Worm (Caenorhabditis elegans) whole organism, midembryonic: ENCODE results near the gene spe-29.

ENCODE experiments used
- T22C8.4 ChIP-seq: fragments of 200-800 bp; sonication (Bioruptor generic); IDR thresholded peaks from 2 replicates; pipeline ENCODE4 v1.3.6; 2022; ENCODE audit warnings: missing genetic modification characterization, missing compliant biosample characterization
- cog-1 ChIP-seq: sonication (generic microtip); optimal IDR thresholded peaks from 2 replicates; lab custom pipeline; 2016; ENCODE audit warnings: missing genetic modification characterization, missing compliant biosample characterization
- flt-1 ChIP-seq: fragments of 200-800 bp; sonication (Bioruptor generic); IDR thresholded peaks from 2 replicates; pipeline ENCODE4 v1.3.6; 2022; ENCODE audit warnings: missing genetic modification characterization, missing compliant biosample characterization
- klf-2 ChIP-seq: fragments of 200-800 bp; sonication (Bioruptor generic); conservative IDR thresholded peaks from 2 replicates; pipeline ENCODE4 v1.3.6; 2022; ENCODE audit warnings: missing genetic modification reagents, missing genetic modification characterization, missing compliant biosample characterization
- med-1 ChIP-seq: sonication (generic microtip); optimal IDR thresholded peaks from 2 replicates; lab custom pipeline; 2017; ENCODE audit warnings: missing genetic modification characterization, mild to moderate bottlenecking, missing compliant biosample characterization, antibody characterized with exemption, missing genetic modification reagents; ENCODE audit not compliant: insufficient read depth
- ref-1 ChIP-seq: fragments of 200-800 bp; sonication (Bioruptor generic); conservative IDR thresholded peaks from 2 replicates; pipeline ENCODE4 v1.3.6; 2022; ENCODE audit warnings: missing genetic modification reagents, missing genetic modification characterization, missing compliant biosample characterization
- tab-1 ChIP-seq: fragments of 200-800 bp; sonication (Bioruptor generic); IDR thresholded peaks from 2 replicates; pipeline ENCODE4 v1.3.6; 2022; ENCODE audit warnings: missing genetic modification characterization, missing compliant biosample characterization
- ztf-23 ChIP-seq: fragments of 200-800 bp; sonication (Bioruptor generic); IDR thresholded peaks from 2 replicates; pipeline ENCODE4 v1.3.6; 2022; ENCODE audit warnings: missing genetic modification reagents, missing genetic modification characterization, missing compliant biosample characterization
- ztf-29 ChIP-seq: fragments of 200-800 bp; sonication (Bioruptor generic); IDR thresholded peaks from 2 replicates; pipeline ENCODE4 v1.3.6; 2022; ENCODE audit warnings: missing genetic modification reagents, missing genetic modification characterization, missing compliant biosample characterization

Gene spe-29

ce11 chrIV:9903608-9904007, 30.1 kb upstream of the spe-29 start, which contains the start of gene best-13:
Gene best-13 (plus strand): TSS chrIV:9903908.
- TF ChIP-seq med-1 (GFP tag; lab: Kevin White, UChicago), result no peak
- TF ChIP-seq tab-1, result no peak
- no peak for TF ChIP-seq klf-2 (GFP tag; lab: Robert Waterston, UW)
- no peak for TF ChIP-seq cog-1
- TF ChIP-seq ref-1, result no peak
- no peak for TF ChIP-seq ztf-23 (GFP tag; lab: Robert Waterston, UW)
- TF ChIP-seq flt-1 (GFP tag; lab: Robert Waterston, UW), result no peak
- TF ChIP-seq T22C8.4 (GFP tag; lab: Robert Waterston, UW), result no peak
- TF ChIP-seq ztf-29 (GFP tag; lab: Robert Waterston, UW), result no peak

ce11 chrIV:9913064-9913463, 20.6 kb upstream of the spe-29 start:
- TF ChIP-seq T22C8.4 (GFP tag; lab: Robert Waterston, UW) (no peak), flt-1 (GFP tag; lab: Robert Waterston, UW) (no peak), cog-1 (no peak), ztf-29 (GFP tag; lab: Robert Waterston, UW) (no peak), med-1 (GFP tag; lab: Kevin White, UChicago) (no peak), ztf-23 (GFP tag; lab: Robert Waterston, UW) (no peak), tab-1 (no peak), ref-1 (no peak), klf-2 (GFP tag; lab: Robert Waterston, UW) (no peak)

- TF ChIP-seq ztf-29 (GFP tag; lab: Robert Waterston, UW) (no peak), med-1 (GFP tag; lab: Kevin White, UChicago) (no peak), tab-1 (no peak), cog-1 (no peak), ztf-23 (GFP tag; lab: Robert Waterston, UW) (no peak), klf-2 (GFP tag; lab: Robert Waterston, UW) (no peak), T22C8.4 (GFP tag; lab: Robert Waterston, UW) (no peak), ref-1 (no peak), flt-1 (GFP tag; lab: Robert Waterston, UW) (no peak)
These were observed 18.6 kb upstream of the spe-29 start for ce11 chrIV:9915128-9915527.

- TF ChIP-seq ref-1 (no peak), med-1 (GFP tag; lab: Kevin White, UChicago) (no peak), klf-2 (GFP tag; lab: Robert Waterston, UW) (no peak), ztf-23 (GFP tag; lab: Robert Waterston, UW) (no peak), flt-1 (GFP tag; lab: Robert Waterston, UW) (no peak), ztf-29 (GFP tag; lab: Robert Waterston, UW) (no peak), T22C8.4 (GFP tag; lab: Robert Waterston, UW) (no peak), cog-1 (no peak), tab-1 (no peak)
These were observed 17.5 kb upstream of the spe-29 start, which contains the start of gene bed-3 for ce11 chrIV:9916224-9916623. Gene bed-3 (plus strand): TSS chrIV:9916524.

- TF ChIP-seq med-1 (GFP tag; lab: Kevin White, UChicago) (no peak), tab-1 (no peak), ztf-29 (GFP tag; lab: Robert Waterston, UW) (no peak), klf-2 (GFP tag; lab: Robert Waterston, UW) (no peak), cog-1 (no peak), T22C8.4 (GFP tag; lab: Robert Waterston, UW) (no peak), ref-1 (no peak), flt-1 (GFP tag; lab: Robert Waterston, UW) (no peak), ztf-23 (GFP tag; lab: Robert Waterston, UW) (no peak)
These were observed 15.7 kb upstream of the spe-29 start for ce11 chrIV:9918021-9918420.

ce11 chrIV:9920426-9920825, 13.3 kb upstream of the spe-29 start:
- no peak for TF ChIP-seq klf-2 (GFP tag; lab: Robert Waterston, UW)
- TF ChIP-seq T22C8.4 (GFP tag; lab: Robert Waterston, UW), result no peak
- TF ChIP-seq cog-1, result no peak
- TF ChIP-seq flt-1 (GFP tag; lab: Robert Waterston, UW), result no peak
- no peak for TF ChIP-seq ref-1
- no peak for TF ChIP-seq ztf-23 (GFP tag; lab: Robert Waterston, UW)
- TF ChIP-seq tab-1, result no peak
- TF ChIP-seq med-1 (GFP tag; lab: Kevin White, UChicago), result no peak
- no peak for TF ChIP-seq ztf-29 (GFP tag; lab: Robert Waterston, UW)

- TF ChIP-seq klf-2 (GFP tag; lab: Robert Waterston, UW), result no peak
- TF ChIP-seq flt-1 (GFP tag; lab: Robert Waterston, UW), result no peak
- TF ChIP-seq cog-1, result no peak
- TF ChIP-seq med-1 (GFP tag; lab: Kevin White, UChicago), result no peak
- TF ChIP-seq ztf-23 (GFP tag; lab: Robert Waterston, UW), result no peak
- TF ChIP-seq tab-1, result no peak
- TF ChIP-seq T22C8.4 (GFP tag; lab: Robert Waterston, UW), result no peak
- no peak for TF ChIP-seq ref-1
- TF ChIP-seq ztf-29 (GFP tag; lab: Robert Waterston, UW), result no peak
These were observed 9.3 kb upstream of the spe-29 start for ce11 chrIV:9924419-9924818.

ce11 chrIV:9928180-9928896, 5.3 kb upstream of the spe-29 start, which contains the start of gene dur-1:
Gene dur-1 (minus strand): TSS chrIV:9928230.
- TF ChIP-seq klf-2 (GFP tag; lab: Robert Waterston, UW) (no peak), cog-1 (no peak), T22C8.4 (GFP tag; lab: Robert Waterston, UW) (no peak), tab-1 (no peak), ztf-23 (GFP tag; lab: Robert Waterston, UW) (no peak), med-1 (GFP tag; lab: Kevin White, UChicago) (no peak), flt-1 (GFP tag; lab: Robert Waterston, UW) (no peak)

- TF ChIP-seq flt-1 (GFP tag; lab: Robert Waterston, UW) (no peak), klf-2 (GFP tag; lab: Robert Waterston, UW) (no peak), tab-1 (no peak), ref-1 (no peak), ztf-23 (GFP tag; lab: Robert Waterston, UW) (no peak), med-1 (GFP tag; lab: Kevin White, UChicago) (no peak), cog-1 (no peak)
These were observed 1.6 kb upstream of the spe-29 start, which contains the start of the genes trmt-10A and F25H8.2 for ce11 chrIV:9932055-9932454. Gene trmt-10A (minus strand): TSS chrIV:9932213. Gene F25H8.2 (plus strand): TSS chrIV:9932235.
